Fruit fly (Drosophila melanogaster) whole organism, embryonic: ENCODE results near the gene Ir75d.

ENCODE experiments used
- B-H2 ChIP-seq: fragments of 200-800 bp; sonication (Bioruptor generic); optimal IDR thresholded peaks from 2 replicates; lab custom pipeline; 2018; ENCODE audit warnings: missing biosample characterization, mild to moderate bottlenecking, missing genetic modification characterization
- BtbVII ChIP-seq: fragments of 200-800 bp; sonication (Bioruptor generic); optimal IDR thresholded peaks from 3 replicates; lab custom pipeline; 2017; ENCODE audit warnings: missing biosample characterization, mild to moderate bottlenecking, missing genetic modification characterization
- CG10321 ChIP-seq: fragments of 200-800 bp; sonication (Bioruptor generic); IDR thresholded peaks from 2 replicates; pipeline ENCODE4 v1.3.6; 2022; ENCODE audit warnings: missing biosample characterization, missing genetic modification characterization
- CG12236 ChIP-seq: fragments of 200-800 bp; sonication (Bioruptor generic); optimal IDR thresholded peaks from 2 replicates; lab custom pipeline; 2016; ENCODE audit warnings: missing biosample characterization, missing genetic modification characterization
- CG12659 ChIP-seq: fragments of 200-800 bp; sonication (Bioruptor generic); optimal IDR thresholded peaks from 3 replicates; lab custom pipeline; 2017; ENCODE audit warnings: mild to moderate bottlenecking, missing biosample characterization, missing genetic modification reagents, missing genetic modification characterization
- CG13287 ChIP-seq: fragments of 200-800 bp; sonication (Bioruptor generic); IDR thresholded peaks from 2 replicates; pipeline ENCODE4 v1.3.6; 2022; ENCODE audit warnings: missing biosample characterization, missing genetic modification characterization; ENCODE audit not compliant: partially characterized antibody
- CG15514 ChIP-seq: fragments of 200-800 bp; sonication (Bioruptor generic); optimal IDR thresholded peaks from 3 replicates; lab custom pipeline; 2017; ENCODE audit warnings: missing biosample characterization, missing genetic modification characterization, mild to moderate bottlenecking, moderate library complexity, missing genetic modification reagents
- CG1832 ChIP-seq: fragments of 200-800 bp; sonication (Bioruptor generic); optimal IDR thresholded peaks from 2 replicates; lab custom pipeline; 2017; ENCODE audit warnings: missing biosample characterization, mild to moderate bottlenecking, missing genetic modification characterization, inconsistent platforms
- CG2116 ChIP-seq: fragments of 200-800 bp; sonication (Bioruptor generic); optimal IDR thresholded peaks from 3 replicates; lab custom pipeline; 2018; ENCODE audit warnings: missing biosample characterization, mild to moderate bottlenecking, missing genetic modification characterization
- CG2120 ChIP-seq: fragments of 200-800 bp; sonication (Bioruptor generic); optimal IDR thresholded peaks from 3 replicates; lab custom pipeline; 2016; ENCODE audit warnings: missing biosample characterization, missing genetic modification characterization
- CG31441 ChIP-seq: fragments of 200-800 bp; sonication (Bioruptor generic); IDR thresholded peaks from 2 replicates; pipeline ENCODE4 v1.3.6; 2022; ENCODE audit warnings: missing biosample characterization, missing genetic modification characterization
- CG34224 ChIP-seq: fragments of 200-800 bp; sonication (Bioruptor generic); IDR thresholded peaks from 3 replicates; pipeline ENCODE4 v1.3.6; 2022; ENCODE audit warnings: missing biosample characterization, missing genetic modification characterization; ENCODE audit not compliant: partially characterized antibody
- CG5180 ChIP-seq: fragments of 200-800 bp; sonication (Bioruptor generic); optimal IDR thresholded peaks from 3 replicates; lab custom pipeline; 2017; ENCODE audit warnings: missing biosample characterization, missing genetic modification characterization, mild to moderate bottlenecking, moderate library complexity, missing genetic modification reagents
- CG7963 ChIP-seq: fragments of 200-800 bp; sonication (Bioruptor generic); IDR thresholded peaks from 3 replicates; pipeline ENCODE4 v1.3.6; 2022; ENCODE audit warnings: missing biosample characterization, missing genetic modification characterization; ENCODE audit not compliant: partially characterized antibody
- CG7987 ChIP-seq: fragments of 200-800 bp; sonication (Bioruptor generic); optimal IDR thresholded peaks from 2 replicates; lab custom pipeline; 2018; ENCODE audit warnings: missing biosample characterization, mild to moderate bottlenecking, missing genetic modification characterization, moderate library complexity
- CG8281 ChIP-seq: fragments of 200-800 bp; sonication (Bioruptor generic); optimal IDR thresholded peaks from 2 replicates; lab custom pipeline; 2018; ENCODE audit warnings: missing biosample characterization, mild to moderate bottlenecking, missing genetic modification characterization, moderate library complexity
- CG8388 ChIP-seq: fragments of 200-800 bp; sonication (Bioruptor generic); optimal IDR thresholded peaks from 2 replicates; lab custom pipeline; 2019; ENCODE audit warnings: missing biosample characterization, mild to moderate bottlenecking, missing genetic modification characterization, moderate library complexity
- CG9797 ChIP-seq: fragments of 200-800 bp; sonication (Bioruptor generic); optimal IDR thresholded peaks from 3 replicates; lab custom pipeline; 2018; ENCODE audit warnings: missing biosample characterization, mild to moderate bottlenecking, missing genetic modification characterization
- D19B ChIP-seq: fragments of 200-800 bp; sonication (Bioruptor generic); optimal IDR thresholded peaks from 2 replicates; lab custom pipeline; 2017; ENCODE audit warnings: missing biosample characterization, mild to moderate bottlenecking, missing genetic modification characterization
- Doc3 ChIP-seq: fragments of 200-800 bp; sonication (Bioruptor generic); IDR thresholded peaks from 3 replicates; pipeline ENCODE4 v1.3.6; 2022; ENCODE audit warnings: missing biosample characterization, missing genetic modification characterization; ENCODE audit not compliant: partially characterized antibody
- Dref ChIP-seq: fragments of 200-800 bp; sonication (Bioruptor generic); IDR thresholded peaks from 2 replicates; pipeline ENCODE4 v1.3.6; 2022; ENCODE audit warnings: missing biosample characterization, missing genetic modification characterization
- Fer1 ChIP-seq: fragments of 200-800 bp; sonication (Bioruptor generic); optimal IDR thresholded peaks from 2 replicates; lab custom pipeline; 2017; ENCODE audit warnings: missing biosample characterization, mild to moderate bottlenecking, missing genetic modification characterization
- HHEX ChIP-seq: fragments of 200-800 bp; sonication (Bioruptor generic); optimal IDR thresholded peaks from 3 replicates; lab custom pipeline; 2017; ENCODE audit warnings: missing biosample characterization, mild to moderate bottlenecking, missing genetic modification characterization, missing genetic modification reagents
- HLH4C ChIP-seq: fragments of 200-800 bp; sonication (Bioruptor generic); IDR thresholded peaks from 3 replicates; pipeline ENCODE4 v1.3.6; 2022; ENCODE audit warnings: missing biosample characterization, missing genetic modification characterization; ENCODE audit not compliant: partially characterized antibody
- HmgZ ChIP-seq: fragments of 200-800 bp; sonication (Bioruptor generic); optimal IDR thresholded peaks from 2 replicates; lab custom pipeline; 2018; ENCODE audit warnings: missing biosample characterization, mild to moderate bottlenecking, missing genetic modification characterization
- Hmr ChIP-seq: fragments of 200-800 bp; sonication (Bioruptor generic); optimal IDR thresholded peaks from 3 replicates; lab custom pipeline; 2017; ENCODE audit warnings: mild to moderate bottlenecking, missing biosample characterization, missing genetic modification reagents, missing genetic modification characterization
- Hsf ChIP-seq: fragments of 200-800 bp; sonication (Bioruptor generic); optimal IDR thresholded peaks from 3 replicates; lab custom pipeline; 2016; ENCODE audit warnings: missing biosample characterization, missing genetic modification characterization
- Med ChIP-seq: fragments of 200-800 bp; sonication (Bioruptor generic); peaks from one replicate; lab custom pipeline; 2016; ENCODE audit warnings: missing biosample characterization, missing genetic modification characterization, mild to moderate bottlenecking, inconsistent platforms, moderate library complexity
- Oaz ChIP-seq: fragments of 200-800 bp; sonication (Bioruptor generic); IDR thresholded peaks from 2 replicates; pipeline ENCODE4 v1.3.6; 2022; ENCODE audit warnings: missing biosample characterization, missing genetic modification characterization
- Rx ChIP-seq: fragments of 200-800 bp; sonication (Bioruptor generic); IDR thresholded peaks from 2 replicates; pipeline ENCODE4 v1.3.6; 2022; ENCODE audit warnings: missing biosample characterization, missing genetic modification characterization
- Side ChIP-seq: fragments of 200-800 bp; sonication (Bioruptor generic); optimal IDR thresholded peaks from 2 replicates; lab custom pipeline; 2016; ENCODE audit warnings: missing biosample characterization, missing genetic modification characterization
- Sox100B ChIP-seq: fragments of 200-800 bp; sonication (Bioruptor generic); optimal IDR thresholded peaks from 3 replicates; lab custom pipeline; 2018; ENCODE audit warnings: missing biosample characterization, mild to moderate bottlenecking, missing genetic modification characterization
- Vsx1 ChIP-seq: fragments of 200-800 bp; sonication (Bioruptor generic); optimal IDR thresholded peaks from 2 replicates; lab custom pipeline; 2017; ENCODE audit warnings: missing biosample characterization, mild to moderate bottlenecking, missing genetic modification characterization, missing genetic modification reagents
- cg ChIP-seq: fragments of 200-800 bp; sonication (Bioruptor generic); optimal IDR thresholded peaks from 3 replicates; lab custom pipeline; 2019; ENCODE audit warnings: missing biosample characterization, mild to moderate bottlenecking, missing genetic modification characterization, moderate library complexity
- chm ChIP-seq: fragments of 200-800 bp; sonication (Bioruptor generic); IDR thresholded peaks from 2 replicates; pipeline ENCODE4 v1.3.6; 2022; ENCODE audit warnings: missing biosample characterization, missing genetic modification characterization
- ems ChIP-seq: fragments of 200-800 bp; sonication (Bioruptor generic); optimal IDR thresholded peaks from 3 replicates; lab custom pipeline; 2016; ENCODE audit warnings: missing biosample characterization, missing genetic modification characterization
- fu2 ChIP-seq: fragments of 200-800 bp; sonication (Bioruptor generic); optimal IDR thresholded peaks from 2 replicates; lab custom pipeline; 2016; ENCODE audit warnings: missing biosample characterization, missing genetic modification characterization
- gfzf ChIP-seq: fragments of 200-800 bp; sonication (Bioruptor generic); optimal IDR thresholded peaks from 2 replicates; lab custom pipeline; 2016; ENCODE audit warnings: missing biosample characterization, mild to moderate bottlenecking, missing genetic modification characterization, moderate library complexity
- hkb ChIP-seq, 2 experiments: fragments of 200-800 bp in 1 of 2; fragments of >200 bp in 1 of 2; sonication (Bioruptor generic) in 1 of 2; IDR thresholded peaks in 1 of 2; optimal IDR thresholded peaks in 1 of 2; 2 replicates each; pipeline versions ENCODE4 v1.3.6 to Lab custom; 2017 to 2022; ENCODE audit warnings: missing biosample characterization in 1 of 2, missing genetic modification characterization in 1 of 2
- kah ChIP-seq: fragments of 200-800 bp; sonication (Bioruptor generic); optimal IDR thresholded peaks from 2 replicates; lab custom pipeline; 2018; ENCODE audit warnings: missing biosample characterization, mild to moderate bottlenecking, missing genetic modification characterization
- ken ChIP-seq: fragments of 200-800 bp; sonication (Bioruptor generic); IDR thresholded peaks from 3 replicates; pipeline ENCODE4 v1.3.6; 2022; ENCODE audit warnings: missing biosample characterization, missing genetic modification characterization
- pb ChIP-seq: fragments of 200-800 bp; sonication (Bioruptor generic); optimal IDR thresholded peaks from 3 replicates; lab custom pipeline; 2016; ENCODE audit warnings: missing biosample characterization, missing genetic modification characterization
- ttk ChIP-seq: fragments of 200-800 bp; sonication (Bioruptor generic); IDR thresholded peaks from 2 replicates; pipeline ENCODE4 v2.1.2; 2022; ENCODE audit warnings: missing biosample characterization, missing genetic modification characterization
- unc-4 ChIP-seq: fragments of 200-800 bp; sonication (Bioruptor generic); IDR thresholded peaks from 2 replicates; pipeline ENCODE4 v1.3.6; 2022; ENCODE audit warnings: missing biosample characterization, missing genetic modification characterization; ENCODE audit not compliant: partially characterized antibody
- zen ChIP-seq: fragments of 200-800 bp; sonication (Bioruptor generic); optimal IDR thresholded peaks from 3 replicates; lab custom pipeline; 2018; ENCODE audit warnings: missing biosample characterization, mild to moderate bottlenecking, missing genetic modification characterization, moderate library complexity
- zen2 ChIP-seq: fragments of 200-800 bp; sonication (Bioruptor generic); IDR thresholded peaks from 3 replicates; pipeline ENCODE4 v1.3.6; 2022; ENCODE audit warnings: missing biosample characterization, missing genetic modification characterization; ENCODE audit not compliant: partially characterized antibody
- zfh2 ChIP-seq: fragments of 200-800 bp; sonication (Bioruptor generic); optimal IDR thresholded peaks from 2 replicates; lab custom pipeline; 2016; ENCODE audit warnings: missing biosample characterization, missing genetic modification characterization

The Ir75d gene

dm6 chr3L:18865447-18866367 is 45.3 kb downstream of the Ir75d start, which contains the start of gene CG14074 (continued):
- peak; percentile 64 for TF ChIP-seq unc-4 (GFP tag; lab: Robert Waterston, UW)
- peak; percentile 81 for TF ChIP-seq zen2 (GFP tag; lab: Robert Waterston, UW)
- no peak for TF ChIP-seq B-H2 (GFP tag; lab: Kevin White, UChicago)
- TF ChIP-seq chm (GFP tag; lab: Robert Waterston, UW), result no peak
- no peak for TF ChIP-seq pb (GFP tag; lab: Kevin White, UChicago)
- TF ChIP-seq CG15514 (GFP tag; lab: Kevin White, UChicago), result peak; percentile 2
- TF ChIP-seq HHEX, result no peak
- no peak for TF ChIP-seq ttk (GFP tag; lab: Robert Waterston, UW)
- TF ChIP-seq CG7987 (GFP tag; lab: Kevin White, UChicago), result no peak
- peak; percentile 16 for TF ChIP-seq Fer1
- TF ChIP-seq Med (GFP tag; lab: Kevin White, UChicago), result peak; percentile 26
- no peak for TF ChIP-seq CG8281 (tag; lab: Kevin White, UChicago)
- no peak for TF ChIP-seq kah (GFP tag; lab: Kevin White, UChicago)
- no peak for TF ChIP-seq Sox100B (GFP tag; lab: Kevin White, UChicago)
- peak; percentile 44; the same call in 1 of the 3 replicates for TF ChIP-seq Doc3 (GFP tag; lab: Robert Waterston, UW)
- no peak for TF ChIP-seq Rx
- TF ChIP-seq Oaz, result no peak
- TF ChIP-seq zfh2, result no peak
- TF ChIP-seq Hsf (GFP tag; lab: Kevin White, UChicago), result peak; percentile 7
- no peak for TF ChIP-seq ken (GFP tag; lab: Robert Waterston, UW)
- peak; percentile 72 for TF ChIP-seq CG2116 (GFP tag; lab: Kevin White, UChicago)
- no peak for TF ChIP-seq BtbVII (GFP tag; lab: Kevin White, UChicago)
- no peak for TF ChIP-seq HmgZ (tag; lab: Kevin White, UChicago)
- TF ChIP-seq gfzf (GFP tag; lab: Kevin White, UChicago), result peak; percentile 62
- TF ChIP-seq CG8388, result no peak
- no peak for TF ChIP-seq CG10321 (GFP tag; lab: Robert Waterston, UW)
- TF ChIP-seq HLH4C (GFP tag; lab: Robert Waterston, UW), result peak; percentile 59; the same call in 2 of the 3 replicates
- TF ChIP-seq CG34224 (GFP tag; lab: Robert Waterston, UW), result peak; percentile 59
- no peak for TF ChIP-seq CG12236 (GFP tag; lab: Kevin White, UChicago)
- no peak for TF ChIP-seq CG31441 (GFP tag; lab: Robert Waterston, UW)
- TF ChIP-seq CG5180 (GFP tag; lab: Kevin White, UChicago), result no peak
- TF ChIP-seq hkb (optimal IDR thresholded peaks at IDR 0.05; lab: Kevin White, UChicago), result no peak
- 0 out of 2 replicates have a peak, but pooled peaks have one; percentile 21 for TF ChIP-seq hkb (GFP tag; IDR thresholded peaks at IDR 0.05; lab: Robert Waterston, UW)
- peak; percentile 44 for TF ChIP-seq CG12659
- no peak for TF ChIP-seq CG2120 (GFP tag; lab: Kevin White, UChicago)
- TF ChIP-seq Hmr, result no peak
- peak; percentile 18 for TF ChIP-seq CG9797 (GFP tag; lab: Kevin White, UChicago)
- no peak for TF ChIP-seq CG1832 (GFP tag; lab: Kevin White, UChicago)
- peak; percentile 5 for TF ChIP-seq zen (tag; lab: Kevin White, UChicago)
- TF ChIP-seq Side, result no peak
- no peak for TF ChIP-seq fu2 (GFP tag; lab: Kevin White, UChicago)
- peak; percentile 76 for TF ChIP-seq Dref
- peak; percentile 2 for TF ChIP-seq Vsx1 (GFP tag; lab: Kevin White, UChicago)
- TF ChIP-seq CG13287 (GFP tag; lab: Robert Waterston, UW), result peak; percentile 56
- TF ChIP-seq cg (GFP tag; lab: Kevin White, UChicago), result no peak
- peak; percentile 68 for TF ChIP-seq CG7963 (GFP tag; lab: Robert Waterston, UW)
- TF ChIP-seq D19B, result no peak
- no peak for TF ChIP-seq ems (GFP tag; lab: Kevin White, UChicago)
